Fruit fly (Drosophila melanogaster) whole organism, embryonic: Measurements from ENCODE around the gene ssp.

ENCODE experiments used
- C15 ChIP-seq: fragments of 200-800 bp; sonication (Bioruptor generic); IDR thresholded peaks from 3 replicates; pipeline ENCODE4 v1.3.6; 2022; ENCODE audit warnings: missing biosample characterization, missing genetic modification characterization
- CG10209 ChIP-seq: fragments of 200-800 bp; sonication (Bioruptor generic); optimal IDR thresholded peaks from 3 replicates; lab custom pipeline; 2017; ENCODE audit warnings: missing biosample characterization, mild to moderate bottlenecking, missing genetic modification characterization, missing genetic modification reagents
- CG10274 ChIP-seq: fragments of 200-800 bp; sonication (Bioruptor generic); optimal IDR thresholded peaks from 3 replicates; lab custom pipeline; 2017; ENCODE audit warnings: missing biosample characterization, mild to moderate bottlenecking, missing genetic modification characterization
- CG11247 ChIP-seq: fragments of 200-800 bp; sonication (Bioruptor generic); IDR thresholded peaks from 2 replicates; pipeline ENCODE4 v1.3.6; 2022; ENCODE audit warnings: missing biosample characterization, missing genetic modification characterization
- CG11723 ChIP-seq: fragments of 200-800 bp; sonication (Bioruptor generic); optimal IDR thresholded peaks from 2 replicates; lab custom pipeline; 2017; ENCODE audit warnings: missing biosample characterization, mild to moderate bottlenecking, missing genetic modification characterization
- CG12155 ChIP-seq: fragments of 200-800 bp; sonication (Bioruptor generic); optimal IDR thresholded peaks from 3 replicates; lab custom pipeline; 2016; ENCODE audit warnings: missing biosample characterization, missing genetic modification characterization
- CG1529 ChIP-seq: fragments of 200-800 bp; sonication (Bioruptor generic); optimal IDR thresholded peaks from 3 replicates; lab custom pipeline; 2018; ENCODE audit warnings: missing biosample characterization, missing genetic modification characterization
- CG16813 ChIP-seq: fragments of 200-800 bp; sonication (Bioruptor generic); IDR thresholded peaks from 3 replicates; pipeline ENCODE4 v1.3.6; 2022; ENCODE audit warnings: missing biosample characterization, missing genetic modification characterization; ENCODE audit not compliant: partially characterized antibody
- CG17359 ChIP-seq: fragments of 200-800 bp; sonication (Bioruptor generic); optimal IDR thresholded peaks from 3 replicates; lab custom pipeline; 2018; ENCODE audit warnings: missing biosample characterization, mild to moderate bottlenecking, missing genetic modification characterization, moderate library complexity
- CG17361 ChIP-seq: fragments of 200-800 bp; sonication (Bioruptor generic); IDR thresholded peaks from 3 replicates; pipeline ENCODE4 v1.3.6; 2022; ENCODE audit warnings: missing biosample characterization, missing genetic modification characterization
- CG2120 ChIP-seq: fragments of 200-800 bp; sonication (Bioruptor generic); optimal IDR thresholded peaks from 3 replicates; lab custom pipeline; 2016; ENCODE audit warnings: missing biosample characterization, missing genetic modification characterization
- CG32767 ChIP-seq: fragments of 200-800 bp; sonication (Bioruptor generic); IDR thresholded peaks from 2 replicates; pipeline ENCODE4 v1.3.6; 2022; ENCODE audit warnings: missing biosample characterization, missing genetic modification characterization
- CG34422 ChIP-seq: fragments of 200-800 bp; sonication (Bioruptor generic); IDR thresholded peaks from 3 replicates; pipeline ENCODE4 v1.3.6; 2022; ENCODE audit warnings: missing biosample characterization, missing genetic modification characterization
- CG4404 ChIP-seq: fragments of 200-800 bp; sonication (Bioruptor generic); IDR thresholded peaks from 2 replicates; pipeline ENCODE4 v1.3.6; 2022; ENCODE audit warnings: missing biosample characterization, missing genetic modification characterization
- CG5953 ChIP-seq: fragments of 200-800 bp; sonication (Bioruptor generic); IDR thresholded peaks from 2 replicates; pipeline ENCODE4 v1.3.6; 2022; ENCODE audit warnings: missing biosample characterization, missing genetic modification characterization
- CG6765 ChIP-seq: fragments of 200-800 bp; sonication (Bioruptor generic); optimal IDR thresholded peaks from 3 replicates; lab custom pipeline; 2017; ENCODE audit warnings: missing biosample characterization, mild to moderate bottlenecking, missing genetic modification characterization
- CG7786 ChIP-seq: fragments of 200-800 bp; sonication (Bioruptor generic); optimal IDR thresholded peaks from 2 replicates; lab custom pipeline; 2016; ENCODE audit warnings: missing biosample characterization, missing genetic modification characterization
- CG7928 ChIP-seq: fragments of 200-800 bp; sonication (Bioruptor generic); optimal IDR thresholded peaks from 2 replicates; lab custom pipeline; 2017; ENCODE audit warnings: missing biosample characterization, mild to moderate bottlenecking, missing genetic modification characterization
- CG8944 ChIP-seq: fragments of 200-800 bp; sonication (Bioruptor generic); optimal IDR thresholded peaks from 3 replicates; lab custom pipeline; 2016; ENCODE audit warnings: missing biosample characterization, missing genetic modification characterization
- CG9437 ChIP-seq: fragments of 200-800 bp; sonication (Bioruptor generic); optimal IDR thresholded peaks from 2 replicates; lab custom pipeline; 2018; ENCODE audit warnings: missing biosample characterization, mild to moderate bottlenecking, missing genetic modification characterization
- CHES-1-like ChIP-seq: fragments of 200-800 bp; sonication (Bioruptor generic); optimal IDR thresholded peaks from 2 replicates; lab custom pipeline; 2016; ENCODE audit warnings: missing biosample characterization, missing genetic modification characterization
- Deaf1 ChIP-seq: fragments of 200-800 bp; optimal IDR thresholded peaks from 3 replicates; lab custom pipeline; 2019; ENCODE audit warnings: missing biosample characterization, mild to moderate bottlenecking, missing genetic modification characterization, moderate library complexity
- Dip2 ChIP-seq: fragments of 200-800 bp; sonication (Bioruptor generic); IDR thresholded peaks from 2 replicates; pipeline ENCODE4 v1.3.6; 2022; ENCODE audit warnings: missing biosample characterization, missing genetic modification characterization
- Dp ChIP-seq: fragments of 200-800 bp; sonication (Bioruptor generic); optimal IDR thresholded peaks from 2 replicates; lab custom pipeline; 2018; ENCODE audit warnings: missing biosample characterization, mild to moderate bottlenecking, missing genetic modification characterization, moderate library complexity
- Ets97D ChIP-seq: fragments of 200-800 bp; sonication (Bioruptor generic); optimal IDR thresholded peaks from 3 replicates; lab custom pipeline; 2016; ENCODE audit warnings: missing biosample characterization, missing genetic modification characterization
- Fer2 ChIP-seq: fragments of 200-800 bp; sonication (Bioruptor generic); optimal IDR thresholded peaks from 2 replicates; lab custom pipeline; 2018; ENCODE audit warnings: missing biosample characterization, mild to moderate bottlenecking, missing genetic modification characterization, moderate library complexity
- Hey ChIP-seq: fragments of 200-800 bp; sonication (Bioruptor generic); optimal IDR thresholded peaks from 3 replicates; lab custom pipeline; 2018; ENCODE audit warnings: missing biosample characterization, mild to moderate bottlenecking, missing genetic modification characterization
- HmgZ ChIP-seq: fragments of 200-800 bp; sonication (Bioruptor generic); optimal IDR thresholded peaks from 2 replicates; lab custom pipeline; 2018; ENCODE audit warnings: missing biosample characterization, mild to moderate bottlenecking, missing genetic modification characterization
- Meics ChIP-seq: fragments of 200-800 bp; sonication (Bioruptor generic); optimal IDR thresholded peaks from 2 replicates; lab custom pipeline; 2017; ENCODE audit warnings: missing biosample characterization, mild to moderate bottlenecking, missing genetic modification characterization
- Nf-YC ChIP-seq: fragments of 200-800 bp; optimal IDR thresholded peaks from 3 replicates; lab custom pipeline; 2019; ENCODE audit warnings: missing biosample characterization, mild to moderate bottlenecking, missing genetic modification characterization, moderate library complexity
- Stat92E ChIP-seq, 3 experiments: fragments of >200 bp in 2 of 3; fragments of 200-800 bp in 1 of 3; sonication (Bioruptor generic) in 1 of 3; optimal IDR thresholded peaks; 2 replicates each; lab custom pipeline; 2017 to 2019; ENCODE audit warnings: missing biosample characterization in 3 of 3, missing genetic modification characterization in 3 of 3, mild to moderate bottlenecking in 1 of 3, moderate library complexity in 1 of 3
- ara ChIP-seq: fragments of 200-800 bp; sonication (Bioruptor generic); IDR thresholded peaks from 2 replicates; pipeline ENCODE4 v1.3.6; 2022; ENCODE audit warnings: missing biosample characterization, missing genetic modification characterization
- crc ChIP-seq: fragments of 200-800 bp; sonication (Bioruptor generic); optimal IDR thresholded peaks from 2 replicates; lab custom pipeline; 2016; ENCODE audit warnings: missing biosample characterization, missing genetic modification characterization
- dati ChIP-seq: fragments of 200-800 bp; sonication (Bioruptor generic); IDR thresholded peaks from 2 replicates; pipeline ENCODE4 v1.3.6; 2022; ENCODE audit warnings: missing biosample characterization, missing genetic modification characterization
- fd96Cb ChIP-seq: fragments of 200-800 bp; sonication (Bioruptor generic); optimal IDR thresholded peaks from 2 replicates; lab custom pipeline; 2018; ENCODE audit warnings: missing biosample characterization, mild to moderate bottlenecking, missing genetic modification characterization, moderate library complexity
- gcm ChIP-seq: fragments of 200-800 bp; sonication (Bioruptor generic); optimal IDR thresholded peaks from 2 replicates; lab custom pipeline; 2019; ENCODE audit warnings: missing biosample characterization, mild to moderate bottlenecking, missing genetic modification characterization, moderate library complexity
- ham ChIP-seq: fragments of 200-800 bp; sonication (Bioruptor generic); IDR thresholded peaks from 2 replicates; pipeline ENCODE4 v1.3.6; 2022; ENCODE audit warnings: missing biosample characterization, missing genetic modification characterization
- nerfin-2 ChIP-seq: fragments of 200-800 bp; sonication (Bioruptor generic); IDR thresholded peaks from 2 replicates; pipeline ENCODE4 v1.3.6; 2022; ENCODE audit warnings: missing biosample characterization, missing genetic modification characterization; ENCODE audit not compliant: partially characterized antibody
- nmo ChIP-seq: fragments of 200-800 bp; sonication (Bioruptor generic); optimal IDR thresholded peaks from 2 replicates; lab custom pipeline; 2018; ENCODE audit warnings: missing biosample characterization, mild to moderate bottlenecking, missing genetic modification characterization, moderate library complexity
- pan ChIP-seq, 4 experiments: fragments of >200 bp in 3 of 4; fragments of 200-800 bp in 1 of 4; sonication (Bioruptor generic) in 1 of 4; optimal IDR thresholded peaks in 3 of 4; IDR thresholded peaks in 1 of 4; 2 replicates each; pipeline versions ENCODE4 v1.3.6 to Lab custom; 2017 to 2022; ENCODE audit warnings: missing biosample characterization in 2 of 4, missing genetic modification characterization in 2 of 4, mixed read lengths in 1 of 4
- repo ChIP-seq: fragments of 200-800 bp; sonication (Bioruptor generic); optimal IDR thresholded peaks from 2 replicates; lab custom pipeline; 2016; ENCODE audit warnings: missing biosample characterization, missing genetic modification characterization
- salm ChIP-seq: fragments of 200-800 bp; sonication (Bioruptor generic); optimal IDR thresholded peaks from 2 replicates; lab custom pipeline; 2018; ENCODE audit warnings: missing biosample characterization, mild to moderate bottlenecking, missing genetic modification characterization
- sens-2 ChIP-seq: fragments of 200-800 bp; sonication (Bioruptor generic); IDR thresholded peaks from 2 replicates; pipeline ENCODE4 v1.3.6; 2022; ENCODE audit warnings: missing biosample characterization, missing genetic modification characterization
- slbo ChIP-seq: fragments of 200-800 bp; sonication (Bioruptor generic); IDR thresholded peaks from 2 replicates; pipeline ENCODE4 v1.3.6; 2022; ENCODE audit warnings: missing biosample characterization, missing genetic modification characterization
- slp2 ChIP-seq: fragments of 200-800 bp; sonication (Bioruptor generic); optimal IDR thresholded peaks from 2 replicates; lab custom pipeline; 2016; ENCODE audit warnings: missing biosample characterization, missing genetic modification characterization
- sug ChIP-seq: fragments of 200-800 bp; optimal IDR thresholded peaks from 2 replicates; lab custom pipeline; 2019; ENCODE audit warnings: missing biosample characterization, mild to moderate bottlenecking, missing genetic modification characterization, moderate library complexity
- tap ChIP-seq: fragments of 200-800 bp; optimal IDR thresholded peaks from 3 replicates; lab custom pipeline; 2019; ENCODE audit warnings: missing biosample characterization, mild to moderate bottlenecking, missing genetic modification characterization, moderate library complexity
- tll ChIP-seq, 2 experiments: fragments of 200-800 bp in 1 of 2; fragments of >200 bp in 1 of 2; sonication (Bioruptor generic) in 1 of 2; optimal IDR thresholded peaks; 2 replicates each; lab custom pipeline; 2017 to 2019; ENCODE audit warnings: missing biosample characterization in 2 of 2, missing genetic modification characterization in 2 of 2, mild to moderate bottlenecking in 1 of 2, moderate library complexity in 1 of 2
- trem ChIP-seq: fragments of 200-800 bp; optimal IDR thresholded peaks from 3 replicates; lab custom pipeline; 2019; ENCODE audit warnings: missing biosample characterization, mild to moderate bottlenecking, missing genetic modification characterization, moderate library complexity
- usp ChIP-seq: fragments of >200 bp; optimal IDR thresholded peaks from 2 replicates; lab custom pipeline; 2017; ENCODE audit warnings: missing biosample characterization, missing genetic modification characterization

Gene ssp

DNA sequence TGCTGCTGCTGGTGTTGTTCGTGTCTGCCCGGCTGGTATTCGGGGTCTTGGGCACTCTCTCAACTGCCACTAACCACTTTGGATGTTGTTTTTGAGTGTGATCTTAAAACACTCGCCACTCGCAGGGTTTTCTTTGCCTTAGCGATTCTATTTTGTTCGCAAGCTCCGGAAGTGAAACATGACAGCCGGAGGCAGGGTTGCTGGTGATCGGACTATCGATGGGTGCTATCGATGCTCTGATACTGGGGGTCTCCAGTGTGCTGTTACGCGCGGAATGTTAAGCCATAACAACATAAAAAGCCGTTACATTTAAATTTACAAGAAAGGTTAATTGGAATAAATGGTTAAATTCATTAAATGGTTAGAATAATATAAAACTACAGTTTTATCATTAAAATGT lies 6.9 kb downstream of the ssp start, which contains the start of gene yps (continued):
- TF ChIP-seq CG12155 (GFP tag; lab: Kevin White, UChicago) (peak; percentile 88), CG4404 (GFP tag; lab: Robert Waterston, UW) (no peak), CG2120 (GFP tag; lab: Kevin White, UChicago) (peak; percentile 74), Fer2 (tag; lab: Kevin White, UChicago) (peak; percentile 89), tll (GFP tag; optimal IDR thresholded peaks at IDR 0.05; lab: Kevin White, UChicago) (peak in 1 of 2 experiments; percentile 62), tap (tag; lab: Kevin White, UChicago) (peak; percentile 87), sug (peak; percentile 95), slp2 (GFP tag; lab: Kevin White, UChicago) (peak; percentile 93), fd96Cb (tag; lab: Kevin White, UChicago) (peak; percentile 71), C15 (peak; percentile 90), CG32767 (GFP tag; lab: Robert Waterston, UW) (peak; percentile 72), crc (GFP tag; lab: Kevin White, UChicago) (peak; percentile 86), CG16813 (GFP tag; lab: Robert Waterston, UW) (peak; percentile 79), CG10209 (peak; percentile 94), CG10274 (GFP tag; lab: Kevin White, UChicago) (peak; percentile 90), Stat92E (GFP tag; optimal IDR thresholded peaks at IDR 0.05; lab: Kevin White, UChicago) (peak in 1 of 3 experiments; percentile 73), Deaf1 (tag; lab: Kevin White, UChicago) (peak; percentile 69), CG11247 (GFP tag; lab: Robert Waterston, UW) (peak; percentile 91), CG17359 (tag; lab: Kevin White, UChicago) (peak; percentile 93), HmgZ (peak; percentile 95), Ets97D (GFP tag; lab: Kevin White, UChicago) (peak; percentile 100), salm (tag; lab: Kevin White, UChicago) (peak; percentile 86), CG6765 (GFP tag; lab: Kevin White, UChicago) (peak; percentile 99), nerfin-2 (GFP tag; lab: Robert Waterston, UW) (0 out of 2 replicates have a peak, but pooled peaks have one; percentile 24), CG1529 (GFP tag; lab: Kevin White, UChicago) (peak; percentile 87), CG8944 (GFP tag; lab: Kevin White, UChicago) (peak; percentile 80), CG9437 (peak; percentile 78), Hey (tag; lab: Kevin White, UChicago) (peak; percentile 95), usp (GFP tag; lab: Kevin White, UChicago) (no peak), trem (peak; percentile 88), Dip2 (GFP tag; lab: Robert Waterston, UW) (no peak), ara (GFP tag; lab: Robert Waterston, UW) (peak; percentile 86), Nf-YC (tag; lab: Kevin White, UChicago) (peak; percentile 78), CG7928 (peak; percentile 78), CG17361 (peak; percentile 83), repo (GFP tag; lab: Kevin White, UChicago) (peak; percentile 94), dati (GFP tag; lab: Robert Waterston, UW) (peak; percentile 92), Dp (GFP tag; lab: Kevin White, UChicago) (peak; percentile 66), pan (optimal IDR thresholded peaks at IDR 0.05; lab: Kevin White, UChicago) (no peak), pan (GFP tag; optimal IDR thresholded peaks at IDR 0.05 in 1 of 2, IDR thresholded peaks at IDR 0.05 in 1 of 2) (peak in 1 of 2 experiments; percentile 93), CG5953 (GFP tag; lab: Robert Waterston, UW) (peak; percentile 88), slbo (GFP tag; lab: Robert Waterston, UW) (peak; percentile 85), nmo (GFP tag; lab: Kevin White, UChicago) (peak; percentile 81), Meics (GFP tag; lab: Kevin White, UChicago) (peak; percentile 98), CG11723 (peak; percentile 95), sens-2 (GFP tag; lab: Robert Waterston, UW) (peak; percentile 94), gcm (peak; percentile 94), CG7786 (GFP tag; lab: Kevin White, UChicago) (peak; percentile 75), CHES-1-like (GFP tag; lab: Kevin White, UChicago) (peak; percentile 96), CG34422 (peak; percentile 88), ham (GFP tag; lab: Robert Waterston, UW) (peak; percentile 78; the same call in 1 of the 2 replicates)
